Worm (Caenorhabditis elegans) whole organism, midembryonic: Measurements from ENCODE around the gene F11E6.8.

Source experiments
- T22C8.4 ChIP-seq: fragments of 200-800 bp; sonication (Bioruptor generic); IDR thresholded peaks from 2 replicates; pipeline ENCODE4 v1.3.6; 2022; ENCODE audit warnings: missing genetic modification characterization, missing compliant biosample characterization
- cog-1 ChIP-seq: sonication (generic microtip); optimal IDR thresholded peaks from 2 replicates; lab custom pipeline; 2016; ENCODE audit warnings: missing genetic modification characterization, missing compliant biosample characterization
- flt-1 ChIP-seq: fragments of 200-800 bp; sonication (Bioruptor generic); IDR thresholded peaks from 2 replicates; pipeline ENCODE4 v1.3.6; 2022; ENCODE audit warnings: missing genetic modification characterization, missing compliant biosample characterization
- klf-2 ChIP-seq: fragments of 200-800 bp; sonication (Bioruptor generic); conservative IDR thresholded peaks from 2 replicates; pipeline ENCODE4 v1.3.6; 2022; ENCODE audit warnings: missing genetic modification reagents, missing genetic modification characterization, missing compliant biosample characterization
- med-1 ChIP-seq: sonication (generic microtip); optimal IDR thresholded peaks from 2 replicates; lab custom pipeline; 2017; ENCODE audit warnings: missing genetic modification characterization, mild to moderate bottlenecking, missing compliant biosample characterization, antibody characterized with exemption, missing genetic modification reagents; ENCODE audit not compliant: insufficient read depth
- ref-1 ChIP-seq: fragments of 200-800 bp; sonication (Bioruptor generic); conservative IDR thresholded peaks from 2 replicates; pipeline ENCODE4 v1.3.6; 2022; ENCODE audit warnings: missing genetic modification reagents, missing genetic modification characterization, missing compliant biosample characterization
- tab-1 ChIP-seq: fragments of 200-800 bp; sonication (Bioruptor generic); IDR thresholded peaks from 2 replicates; pipeline ENCODE4 v1.3.6; 2022; ENCODE audit warnings: missing genetic modification characterization, missing compliant biosample characterization
- ztf-23 ChIP-seq: fragments of 200-800 bp; sonication (Bioruptor generic); IDR thresholded peaks from 2 replicates; pipeline ENCODE4 v1.3.6; 2022; ENCODE audit warnings: missing genetic modification reagents, missing genetic modification characterization, missing compliant biosample characterization
- ztf-29 ChIP-seq: fragments of 200-800 bp; sonication (Bioruptor generic); IDR thresholded peaks from 2 replicates; pipeline ENCODE4 v1.3.6; 2022; ENCODE audit warnings: missing genetic modification reagents, missing genetic modification characterization, missing compliant biosample characterization

The F11E6.8 gene

DNA sequence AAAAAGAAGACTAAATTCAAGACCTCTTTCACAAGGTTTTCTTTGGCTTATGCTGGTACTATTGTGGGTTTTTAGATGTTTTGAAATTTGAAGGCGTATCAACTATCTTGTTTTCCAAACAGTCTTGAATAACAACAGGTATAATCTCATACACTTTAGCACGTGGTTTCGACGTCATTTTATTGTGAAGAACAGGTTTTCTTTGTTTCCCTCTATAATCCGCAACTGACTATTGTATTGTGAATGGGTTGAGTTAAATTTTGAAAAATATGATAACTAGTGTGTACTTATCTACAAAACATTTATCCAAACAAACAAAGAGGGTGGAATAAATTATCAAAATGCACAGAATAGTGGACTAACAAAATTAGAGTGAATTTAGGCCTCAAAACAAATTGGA is 9.1 kb downstream of the F11E6.8 start:
- no peak for TF ChIP-seq flt-1 (GFP tag; lab: Robert Waterston, UW)
- no peak for TF ChIP-seq klf-2 (GFP tag; lab: Robert Waterston, UW)
- no peak for TF ChIP-seq med-1
- TF ChIP-seq ztf-23: no peak
- TF ChIP-seq cog-1: no peak
- no peak for TF ChIP-seq ref-1 (GFP tag; lab: Robert Waterston, UW)

DNA sequence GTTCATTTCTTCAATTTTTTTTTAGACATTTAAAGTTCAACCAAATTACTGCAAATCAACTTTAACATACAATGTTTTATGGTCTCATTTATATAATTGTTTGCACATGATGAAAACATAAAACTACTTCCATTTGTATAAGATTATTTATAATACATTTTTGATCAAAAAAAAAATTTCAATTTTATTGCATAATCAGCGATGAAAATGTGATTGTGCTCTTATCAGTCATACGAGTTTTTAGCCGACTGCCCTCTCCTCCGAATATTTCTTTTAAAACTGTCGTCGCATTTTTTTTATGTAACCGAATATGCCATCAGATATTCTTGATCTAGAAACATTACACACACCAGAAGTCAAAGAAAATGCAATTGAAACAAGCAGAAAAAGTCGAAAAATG is 9.9 kb downstream of the F11E6.8 start, which contains the start of gene F08A7.1:
F08A7.1 (plus strand) TSS at position 191 of the 400 bp plus-strand sequence.
- TF ChIP-seq ztf-29 (GFP tag; lab: Robert Waterston, UW) (no peak), cog-1 (no peak), klf-2 (GFP tag; lab: Robert Waterston, UW) (no peak), tab-1 (GFP tag; lab: Robert Waterston, UW) (no peak), ref-1 (GFP tag; lab: Robert Waterston, UW) (no peak), T22C8.4 (no peak), flt-1 (GFP tag; lab: Robert Waterston, UW) (no peak), ztf-23 (no peak), med-1 (no peak)

- TF ChIP-seq cog-1 (no peak), T22C8.4 (no peak), klf-2 (GFP tag; lab: Robert Waterston, UW) (no peak), med-1 (no peak), ztf-23 (no peak), tab-1 (GFP tag; lab: Robert Waterston, UW) (no peak), ztf-29 (GFP tag; lab: Robert Waterston, UW) (no peak), ref-1 (GFP tag; lab: Robert Waterston, UW) (no peak), flt-1 (GFP tag; lab: Robert Waterston, UW) (no peak)
Observed at ce11 chrIV:17440001-17440400, 10.3 kb downstream of the F11E6.8 start, which contains the start of gene C06A12.19. Gene C06A12.19, minus strand, starts transcription at chrIV:17440101.

DNA sequence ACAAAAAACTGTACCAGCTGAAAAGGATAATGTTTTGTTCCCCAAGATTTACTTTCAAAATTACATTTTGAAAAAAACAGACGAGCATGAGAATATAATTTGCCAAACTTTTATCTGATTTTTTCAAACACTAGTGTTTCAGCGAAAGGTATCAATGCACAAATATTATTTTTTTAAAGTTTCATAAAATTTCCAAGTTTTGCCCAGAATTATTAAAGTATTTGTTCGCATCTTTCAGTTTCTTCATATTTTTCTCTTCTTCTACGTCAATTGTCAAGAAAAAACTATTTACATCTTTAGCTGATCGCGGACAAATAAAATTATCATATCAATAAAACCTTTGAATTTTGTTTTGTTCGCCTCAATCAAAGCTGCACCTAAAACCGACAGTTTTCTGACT is 13.3 kb downstream of the F11E6.8 start, which contains the start of gene C06A12.8:
C06A12.8 (plus strand) TSS at position 301 of the 400 bp plus-strand sequence.
- no peak for TF ChIP-seq flt-1 (GFP tag; lab: Robert Waterston, UW)
- TF ChIP-seq ztf-23: no peak
- no peak for TF ChIP-seq cog-1
- no peak for TF ChIP-seq klf-2 (GFP tag; lab: Robert Waterston, UW)
- TF ChIP-seq tab-1 (GFP tag; lab: Robert Waterston, UW): no peak
- TF ChIP-seq med-1: no peak
- TF ChIP-seq ref-1 (GFP tag; lab: Robert Waterston, UW): no peak
- TF ChIP-seq ztf-29 (GFP tag; lab: Robert Waterston, UW): no peak
- no peak for TF ChIP-seq T22C8.4

DNA sequence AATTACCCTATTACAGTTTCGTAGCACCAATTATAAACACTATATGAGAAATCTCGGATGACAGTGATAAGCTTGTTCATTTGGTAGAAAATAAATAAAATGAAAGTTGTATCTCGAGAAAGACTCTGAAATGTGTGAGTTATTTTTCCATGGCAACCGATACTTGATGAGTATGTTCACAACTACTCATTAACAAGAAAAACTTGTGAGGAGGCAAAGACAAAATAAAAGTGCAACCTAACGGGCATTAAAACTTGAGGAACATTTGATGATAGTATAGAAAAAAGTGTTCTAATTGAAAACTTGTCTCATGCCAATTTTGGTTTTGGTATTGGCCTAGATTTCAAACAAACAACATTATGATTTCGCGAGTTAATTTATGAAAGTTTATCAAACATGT is 13.8 kb downstream of the F11E6.8 start, which contains the start of gene gcy-27:
gcy-27 (minus strand) TSS at position 101 of the 400 bp plus-strand sequence.
- no peak for TF ChIP-seq ztf-29 (GFP tag; lab: Robert Waterston, UW)
- no peak for TF ChIP-seq cog-1
- no peak for TF ChIP-seq ref-1 (GFP tag; lab: Robert Waterston, UW)
- no peak for TF ChIP-seq tab-1 (GFP tag; lab: Robert Waterston, UW)
- no peak for TF ChIP-seq T22C8.4
- TF ChIP-seq klf-2 (GFP tag; lab: Robert Waterston, UW): no peak
- TF ChIP-seq med-1: no peak
- TF ChIP-seq flt-1 (GFP tag; lab: Robert Waterston, UW): no peak
- no peak for TF ChIP-seq ztf-23

DNA sequence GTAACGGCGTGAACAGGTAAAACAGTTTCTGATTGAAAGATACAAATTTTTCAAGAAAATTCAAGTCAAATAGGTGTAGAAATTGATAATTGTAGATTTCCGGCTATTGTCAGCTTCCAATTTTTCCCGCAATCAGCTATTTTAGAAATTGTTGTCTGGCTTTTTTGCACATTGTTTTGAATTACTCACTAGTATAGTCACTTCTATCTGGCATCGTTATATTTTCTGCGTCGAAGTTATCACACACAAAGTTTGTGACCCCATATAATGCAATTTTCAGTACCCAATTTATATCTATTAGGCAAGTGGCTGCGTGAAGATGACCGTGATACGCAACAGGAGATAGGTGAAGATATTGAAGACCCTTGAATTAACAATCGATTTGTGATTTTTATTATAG is 15.1 kb downstream of the F11E6.8 start:
- TF ChIP-seq klf-2 (GFP tag; lab: Robert Waterston, UW) (no peak), ztf-29 (GFP tag; lab: Robert Waterston, UW) (no peak), med-1 (no peak)

DNA sequence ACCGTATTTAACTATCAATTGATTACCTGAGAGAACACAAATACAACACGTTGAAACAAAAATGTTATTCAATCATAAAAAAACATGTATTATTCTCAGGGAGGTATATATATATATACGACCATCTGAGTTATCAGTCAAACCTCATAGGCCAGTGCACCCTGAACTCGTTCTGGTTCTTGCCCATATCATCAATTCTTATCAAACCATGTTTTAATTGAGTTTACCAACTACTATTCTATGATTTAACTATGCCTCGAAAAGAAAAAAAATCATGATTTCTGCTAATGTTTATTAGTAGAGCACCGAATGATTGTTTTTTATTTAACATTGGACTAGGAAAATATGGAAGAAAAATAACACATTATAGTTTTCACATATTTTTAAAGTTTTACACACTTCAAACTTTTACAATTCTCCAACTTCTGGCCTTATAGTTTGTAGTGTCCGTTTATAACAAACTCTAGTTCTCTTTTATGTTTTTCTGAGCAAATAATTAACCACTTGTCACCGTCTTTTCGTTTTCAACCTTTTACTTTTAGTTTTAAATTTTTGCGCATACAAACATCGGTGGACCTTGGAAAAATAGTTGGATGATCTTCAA is 18.0 kb downstream of the F11E6.8 start:
- TF ChIP-seq flt-1 (GFP tag; lab: Robert Waterston, UW): no peak
- no peak for TF ChIP-seq med-1
- TF ChIP-seq ztf-23: no peak
- TF ChIP-seq ztf-29 (GFP tag; lab: Robert Waterston, UW): no peak
- TF ChIP-seq klf-2 (GFP tag; lab: Robert Waterston, UW): no peak
- TF ChIP-seq cog-1: no peak
- no peak for TF ChIP-seq ref-1 (GFP tag; lab: Robert Waterston, UW)

ce11 chrIV:17431287-17431686 is 19.1 kb downstream of the F11E6.8 start, which contains the start of gene lact-6:
Gene lact-6, minus strand, starts transcription at chrIV:17431387.
- TF ChIP-seq ztf-29 (GFP tag; lab: Robert Waterston, UW) (no peak), cog-1 (no peak), klf-2 (GFP tag; lab: Robert Waterston, UW) (no peak)

DNA sequence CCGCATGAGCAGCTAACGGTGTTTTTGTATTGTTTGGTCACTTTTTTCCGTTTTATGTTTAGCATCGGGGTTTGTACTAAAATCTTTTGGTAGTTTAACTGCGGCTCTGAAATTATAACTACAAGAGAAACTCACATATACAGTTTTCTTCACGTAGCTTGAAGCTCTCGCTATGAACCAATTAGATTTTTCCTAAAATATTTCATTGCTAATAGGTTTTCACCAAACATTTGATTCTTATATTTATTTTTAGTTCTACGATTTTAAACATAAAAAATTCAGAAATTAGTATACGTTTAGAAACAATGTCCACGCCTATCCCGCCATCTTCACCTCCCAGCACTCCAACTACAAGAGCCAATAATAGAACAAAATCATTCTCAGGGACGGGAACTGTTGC is 22.9 kb downstream of the F11E6.8 start, which contains the start of gene C06A12.3:
C06A12.3 (plus strand) TSS at position 301 of the 400 bp plus-strand sequence.
- TF ChIP-seq tab-1 (GFP tag; lab: Robert Waterston, UW) (no peak), ref-1 (GFP tag; lab: Robert Waterston, UW) (no peak), med-1 (no peak), ztf-23 (no peak), T22C8.4 (no peak), cog-1 (no peak), ztf-29 (GFP tag; lab: Robert Waterston, UW) (no peak), klf-2 (GFP tag; lab: Robert Waterston, UW) (no peak), flt-1 (GFP tag; lab: Robert Waterston, UW) (no peak)

DNA sequence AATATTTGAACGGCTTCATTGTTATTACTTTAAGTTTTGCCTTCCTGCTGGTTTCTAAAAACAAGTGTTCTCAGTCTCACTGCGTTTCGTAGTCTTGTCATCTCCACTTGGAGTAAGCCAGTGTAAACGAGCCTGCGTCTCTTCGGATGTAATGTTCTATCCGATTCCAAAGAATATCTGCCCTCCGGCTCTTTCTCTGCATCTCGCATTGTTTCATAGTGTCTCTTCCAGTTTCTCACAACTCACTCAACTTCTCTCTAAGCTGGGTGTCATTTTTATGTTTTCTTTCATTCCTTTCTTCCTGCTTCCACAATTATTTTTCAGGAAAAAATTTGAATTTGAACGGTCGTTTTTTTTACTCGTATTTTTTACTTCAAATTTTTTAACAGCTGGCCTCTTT is 23.4 kb downstream of the F11E6.8 start:
- TF ChIP-seq flt-1 (GFP tag; lab: Robert Waterston, UW) (no peak), klf-2 (GFP tag; lab: Robert Waterston, UW) (no peak), ztf-29 (GFP tag; lab: Robert Waterston, UW) (no peak), med-1 (no peak), tab-1 (GFP tag; lab: Robert Waterston, UW) (no peak), T22C8.4 (no peak), ztf-23 (no peak), cog-1 (no peak), ref-1 (GFP tag; lab: Robert Waterston, UW) (no peak)
